Fruit fly (Drosophila melanogaster) whole organism, embryonic: Measurements from ENCODE around the gene Usp14.
A peak's percentile ranks its signal among the peaks of the same experiment; 100 is the strongest.

Experiments used
- Atf6 ChIP-seq: fragments of 200-800 bp; sonication (Bioruptor generic); IDR thresholded peaks from 2 replicates; pipeline ENCODE4 v1.3.6; 2022; ENCODE audit warnings: missing biosample characterization, missing genetic modification characterization
- CG14860 ChIP-seq: fragments of 200-800 bp; sonication (Bioruptor generic); IDR thresholded peaks from 3 replicates; pipeline ENCODE4 v1.3.6; 2022; ENCODE audit warnings: missing biosample characterization, missing genetic modification characterization; ENCODE audit not compliant: partially characterized antibody
- CG1647 ChIP-seq: fragments of 200-800 bp; sonication (Bioruptor generic); optimal IDR thresholded peaks from 3 replicates; lab custom pipeline; 2016; ENCODE audit warnings: missing biosample characterization, missing genetic modification characterization
- CG17359 ChIP-seq: fragments of 200-800 bp; sonication (Bioruptor generic); optimal IDR thresholded peaks from 3 replicates; lab custom pipeline; 2018; ENCODE audit warnings: missing biosample characterization, mild to moderate bottlenecking, missing genetic modification characterization, moderate library complexity
- CG18011 ChIP-seq: fragments of 200-800 bp; sonication (Bioruptor generic); optimal IDR thresholded peaks from 2 replicates; lab custom pipeline; 2017; ENCODE audit warnings: missing biosample characterization, missing genetic modification characterization, mild to moderate bottlenecking, moderate library complexity, missing genotype
- CG2199 ChIP-seq: fragments of 200-800 bp; sonication (Bioruptor generic); IDR thresholded peaks from 3 replicates; pipeline ENCODE4 v1.3.6; 2022; ENCODE audit warnings: missing biosample characterization, missing genetic modification characterization
- CG30020 ChIP-seq: fragments of 200-800 bp; optimal IDR thresholded peaks from 2 replicates; lab custom pipeline; 2019; ENCODE audit warnings: missing biosample characterization, mild to moderate bottlenecking, missing genetic modification characterization, moderate library complexity
- CG31224 ChIP-seq: fragments of 200-800 bp; sonication (Bioruptor generic); IDR thresholded peaks from 2 replicates; pipeline ENCODE4 v1.3.6; 2022; ENCODE audit warnings: missing biosample characterization, missing genetic modification characterization
- CG32532 ChIP-seq: fragments of 200-800 bp; sonication (Bioruptor generic); IDR thresholded peaks from 2 replicates; pipeline ENCODE4 v1.3.6; 2022; ENCODE audit warnings: missing biosample characterization, missing genetic modification characterization
- CG34422 ChIP-seq: fragments of 200-800 bp; sonication (Bioruptor generic); IDR thresholded peaks from 3 replicates; pipeline ENCODE4 v1.3.6; 2022; ENCODE audit warnings: missing biosample characterization, missing genetic modification characterization
- CG4820 ChIP-seq: fragments of 200-800 bp; sonication (Bioruptor generic); optimal IDR thresholded peaks from 3 replicates; lab custom pipeline; 2016; ENCODE audit warnings: missing biosample characterization, missing genetic modification characterization
- CG5180 ChIP-seq: fragments of 200-800 bp; sonication (Bioruptor generic); optimal IDR thresholded peaks from 3 replicates; lab custom pipeline; 2017; ENCODE audit warnings: missing biosample characterization, missing genetic modification characterization, mild to moderate bottlenecking, moderate library complexity, missing genetic modification reagents
- CG6654 ChIP-seq: fragments of 200-800 bp; sonication (Bioruptor generic); optimal IDR thresholded peaks from 2 replicates; lab custom pipeline; 2017; ENCODE audit warnings: missing biosample characterization, mild to moderate bottlenecking, missing genetic modification characterization
- CG7839 ChIP-seq: fragments of 200-800 bp; sonication (Bioruptor generic); optimal IDR thresholded peaks from 3 replicates; lab custom pipeline; 2018; ENCODE audit warnings: missing biosample characterization, mild to moderate bottlenecking, missing genetic modification characterization, moderate library complexity
- CG7963 ChIP-seq: fragments of 200-800 bp; sonication (Bioruptor generic); IDR thresholded peaks from 3 replicates; pipeline ENCODE4 v1.3.6; 2022; ENCODE audit warnings: missing biosample characterization, missing genetic modification characterization; ENCODE audit not compliant: partially characterized antibody
- CG9876 ChIP-seq: fragments of 200-800 bp; sonication (Bioruptor generic); optimal IDR thresholded peaks from 2 replicates; lab custom pipeline; 2016; ENCODE audit warnings: missing biosample characterization, missing genetic modification characterization
- Camta ChIP-seq: fragments of 200-800 bp; sonication (Bioruptor generic); optimal IDR thresholded peaks from 2 replicates; lab custom pipeline; 2016; ENCODE audit warnings: missing biosample characterization, missing genetic modification characterization
- Doc3 ChIP-seq: fragments of 200-800 bp; sonication (Bioruptor generic); IDR thresholded peaks from 3 replicates; pipeline ENCODE4 v1.3.6; 2022; ENCODE audit warnings: missing biosample characterization, missing genetic modification characterization; ENCODE audit not compliant: partially characterized antibody
- E2f1 ChIP-seq: fragments of 200-800 bp; sonication (Bioruptor generic); IDR thresholded peaks from 2 replicates; pipeline ENCODE4 v1.3.6; 2022; ENCODE audit warnings: missing biosample characterization, missing genetic modification characterization
- E2f2 ChIP-seq: fragments of 200-800 bp; sonication (Bioruptor generic); IDR thresholded peaks from 2 replicates; pipeline ENCODE4 v1.3.6; 2022; ENCODE audit warnings: missing biosample characterization, missing genetic modification characterization
- ERR ChIP-seq: fragments of 200-800 bp; sonication (Bioruptor generic); optimal IDR thresholded peaks from 2 replicates; lab custom pipeline; 2016; ENCODE audit warnings: missing biosample characterization, missing genetic modification characterization
- Ets65A ChIP-seq: fragments of 200-800 bp; sonication (Bioruptor generic); peaks from one replicate; lab custom pipeline; 2016; ENCODE audit warnings: missing biosample characterization, missing genetic modification characterization
- Fer2 ChIP-seq: fragments of 200-800 bp; sonication (Bioruptor generic); optimal IDR thresholded peaks from 2 replicates; lab custom pipeline; 2018; ENCODE audit warnings: missing biosample characterization, mild to moderate bottlenecking, missing genetic modification characterization, moderate library complexity
- Fer3 ChIP-seq: fragments of 200-800 bp; sonication (Bioruptor generic); optimal IDR thresholded peaks from 2 replicates; lab custom pipeline; 2018; ENCODE audit warnings: missing biosample characterization, mild to moderate bottlenecking, missing genetic modification characterization, moderate library complexity
- GATAe ChIP-seq: fragments of 200-800 bp; sonication (Bioruptor generic); conservative IDR thresholded peaks from 2 replicates; pipeline ENCODE4 v1.3.6; 2022; ENCODE audit warnings: missing biosample characterization, missing genetic modification characterization
- HHEX ChIP-seq: fragments of 200-800 bp; sonication (Bioruptor generic); optimal IDR thresholded peaks from 3 replicates; lab custom pipeline; 2017; ENCODE audit warnings: missing biosample characterization, mild to moderate bottlenecking, missing genetic modification characterization, missing genetic modification reagents
- HLH3B ChIP-seq: fragments of 200-800 bp; sonication (Bioruptor generic); IDR thresholded peaks from 2 replicates; pipeline ENCODE4 v1.3.6; 2022; ENCODE audit warnings: missing biosample characterization, missing genetic modification characterization
- HmgZ ChIP-seq: fragments of 200-800 bp; sonication (Bioruptor generic); optimal IDR thresholded peaks from 2 replicates; lab custom pipeline; 2018; ENCODE audit warnings: missing biosample characterization, mild to moderate bottlenecking, missing genetic modification characterization
- Mes4 ChIP-seq: fragments of 200-800 bp; sonication (Bioruptor generic); optimal IDR thresholded peaks from 2 replicates; lab custom pipeline; 2016; ENCODE audit warnings: missing biosample characterization, missing genetic modification characterization
- Pdp1 ChIP-seq, 2 experiments: fragments of 200-800 bp; sonication (Bioruptor generic); optimal IDR thresholded peaks; 3 replicates each; lab custom pipeline; 2016; ENCODE audit warnings: missing biosample characterization in 2 of 2, missing genetic modification characterization in 2 of 2, mild to moderate bottlenecking in 1 of 2, moderate library complexity in 1 of 2
- Stat92E ChIP-seq, 3 experiments: fragments of >200 bp in 2 of 3; fragments of 200-800 bp in 1 of 3; sonication (Bioruptor generic) in 1 of 3; optimal IDR thresholded peaks; 2 replicates each; lab custom pipeline; 2017 to 2019; ENCODE audit warnings: missing biosample characterization in 3 of 3, missing genetic modification characterization in 3 of 3, mild to moderate bottlenecking in 1 of 3, moderate library complexity in 1 of 3
- bsh ChIP-seq, 2 experiments: fragments of 200-800 bp; sonication (Bioruptor generic); optimal IDR thresholded peaks; 2 replicates each; lab custom pipeline; 2017 to 2018; ENCODE audit warnings: mild to moderate bottlenecking in 2 of 2, missing biosample characterization in 2 of 2, missing genetic modification characterization in 2 of 2, moderate library complexity in 1 of 2
- chm ChIP-seq: fragments of 200-800 bp; sonication (Bioruptor generic); IDR thresholded peaks from 2 replicates; pipeline ENCODE4 v1.3.6; 2022; ENCODE audit warnings: missing biosample characterization, missing genetic modification characterization
- dan ChIP-seq: fragments of 200-800 bp; sonication (Bioruptor generic); IDR thresholded peaks from 2 replicates; pipeline ENCODE4 v1.3.6; 2022; ENCODE audit warnings: missing biosample characterization, missing genetic modification characterization
- dpn ChIP-seq, 2 experiments: fragments of 200-800 bp; sonication (Bioruptor generic); optimal IDR thresholded peaks; 3 replicates each; lab custom pipeline; 2016; ENCODE audit warnings: missing biosample characterization in 2 of 2, missing genetic modification characterization in 2 of 2
- eyg ChIP-seq: fragments of 200-800 bp; sonication (Bioruptor generic); optimal IDR thresholded peaks from 3 replicates; lab custom pipeline; 2016; ENCODE audit warnings: missing biosample characterization, missing genetic modification characterization
- ftz-f1 ChIP-seq: fragments of 200-800 bp; sonication (Bioruptor generic); optimal IDR thresholded peaks from 2 replicates; lab custom pipeline; 2016; ENCODE audit warnings: missing biosample characterization, missing genetic modification characterization
- gce ChIP-seq: fragments of 200-800 bp; sonication (Bioruptor generic); IDR thresholded peaks from 3 replicates; pipeline ENCODE4 v1.3.6; 2022; ENCODE audit warnings: missing biosample characterization, missing genetic modification characterization
- gem ChIP-seq: fragments of 200-800 bp; sonication (Bioruptor generic); optimal IDR thresholded peaks from 2 replicates; lab custom pipeline; 2019; ENCODE audit warnings: missing biosample characterization, mild to moderate bottlenecking, missing genetic modification characterization, moderate library complexity
- gt ChIP-seq: fragments of 200-800 bp; sonication (Bioruptor generic); IDR thresholded peaks from 2 replicates; pipeline ENCODE4 v1.3.6; 2022; ENCODE audit warnings: missing biosample characterization, missing genetic modification characterization
- h ChIP-seq: fragments of >200 bp; optimal IDR thresholded peaks from 2 replicates; lab custom pipeline; 2017
- lilli ChIP-seq: fragments of 200-800 bp; sonication (Bioruptor generic); optimal IDR thresholded peaks from 3 replicates; lab custom pipeline; 2016; ENCODE audit warnings: missing biosample characterization, missing genetic modification characterization
- odd ChIP-seq: fragments of 200-800 bp; sonication (Bioruptor generic); optimal IDR thresholded peaks from 2 replicates; lab custom pipeline; 2017; ENCODE audit warnings: missing biosample characterization, mild to moderate bottlenecking, missing genetic modification characterization
- pan ChIP-seq, 4 experiments: fragments of >200 bp in 3 of 4; fragments of 200-800 bp in 1 of 4; sonication (Bioruptor generic) in 1 of 4; optimal IDR thresholded peaks in 3 of 4; IDR thresholded peaks in 1 of 4; 2 replicates each; pipeline versions ENCODE4 v1.3.6 to Lab custom; 2017 to 2022; ENCODE audit warnings: missing biosample characterization in 2 of 4, missing genetic modification characterization in 2 of 4, mixed read lengths in 1 of 4
- pnt ChIP-seq: fragments of 200-800 bp; sonication (Bioruptor generic); optimal IDR thresholded peaks from 3 replicates; lab custom pipeline; 2016; ENCODE audit warnings: missing biosample characterization, missing genetic modification characterization
- seq ChIP-seq: fragments of 200-800 bp; sonication (Bioruptor generic); IDR thresholded peaks from 2 replicates; pipeline ENCODE4 v1.3.6; 2022; ENCODE audit warnings: missing biosample characterization, missing genetic modification characterization
- sob ChIP-seq: fragments of 200-800 bp; sonication (Bioruptor generic); IDR thresholded peaks from 2 replicates; pipeline ENCODE4 v1.3.6; 2022; ENCODE audit warnings: missing biosample characterization, missing genetic modification characterization
- toy ChIP-seq: fragments of 200-800 bp; sonication (Bioruptor generic); IDR thresholded peaks from 2 replicates; pipeline ENCODE4 v1.3.6; 2022; ENCODE audit warnings: missing biosample characterization, missing genetic modification characterization
- unc-4 ChIP-seq: fragments of 200-800 bp; sonication (Bioruptor generic); IDR thresholded peaks from 2 replicates; pipeline ENCODE4 v1.3.6; 2022; ENCODE audit warnings: missing biosample characterization, missing genetic modification characterization; ENCODE audit not compliant: partially characterized antibody
- unpg ChIP-seq: fragments of 200-800 bp; sonication (Bioruptor generic); optimal IDR thresholded peaks from 3 replicates; lab custom pipeline; 2018; ENCODE audit warnings: missing biosample characterization, mild to moderate bottlenecking, missing genetic modification characterization, moderate library complexity

Usp14 gene

DNA sequence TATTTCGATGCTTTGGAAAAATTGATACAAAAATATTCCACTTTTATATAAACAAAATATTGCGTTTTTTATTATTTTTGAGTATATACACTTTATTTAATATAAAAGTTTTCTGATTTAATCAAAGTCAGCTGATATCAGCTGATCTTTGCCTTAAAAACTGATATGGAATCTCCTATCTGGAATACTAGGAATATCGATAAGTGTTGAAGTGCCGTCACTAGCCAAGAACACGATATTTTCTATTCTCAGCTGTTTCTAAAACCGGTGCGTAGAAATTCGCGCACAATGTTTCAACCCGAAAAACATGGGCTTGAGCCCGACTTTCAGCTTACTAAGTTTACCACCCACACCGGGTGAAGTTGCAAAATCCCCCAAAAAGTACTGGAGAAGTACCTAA is 28.3 kb upstream of the Usp14 start, which contains the start of gene Sps2 (continued):
- TF ChIP-seq CG9876 (GFP tag; lab: Kevin White, UChicago) (no peak), GATAe (GFP tag; lab: Robert Waterston, UW) (peak; percentile 27; the same call in 1 of the 2 replicates), CG30020 (tag; lab: Kevin White, UChicago) (peak; percentile 85), chm (GFP tag; lab: Robert Waterston, UW) (no peak), CG32532 (GFP tag; lab: Robert Waterston, UW) (peak; percentile 37; the same call in 1 of the 2 replicates), unc-4 (peak; percentile 78), CG31224 (GFP tag; lab: Robert Waterston, UW) (no peak), CG1647 (no peak), CG6654 (no peak), gce (no peak), unpg (GFP tag; lab: Kevin White, UChicago) (no peak), sob (GFP tag; lab: Robert Waterston, UW) (0 out of 2 replicates have a peak, but pooled peaks have one; percentile 30), CG2199 (GFP tag; lab: Robert Waterston, UW) (0 out of 3 replicates have a peak, but pooled peaks have one; percentile 27), Atf6 (GFP tag; lab: Robert Waterston, UW) (no peak), CG17359 (tag; lab: Kevin White, UChicago) (no peak), HmgZ (tag; lab: Kevin White, UChicago) (peak; percentile 23), Fer2 (no peak), pan (optimal IDR thresholded peaks at IDR 0.05; lab: Kevin White, UChicago) (no peak), pan (GFP tag; optimal IDR thresholded peaks at IDR 0.05 in 1 of 2, IDR thresholded peaks at IDR 0.05 in 1 of 2) (no peak), lilli (GFP tag; lab: Kevin White, UChicago) (peak; percentile 18), ERR (GFP tag; lab: Kevin White, UChicago) (no peak), h (lab: Kevin White, UChicago) (no peak), CG5180 (GFP tag; lab: Kevin White, UChicago) (no peak), E2f2 (peak; percentile 46; the same call in 1 of the 2 replicates), seq (GFP tag; lab: Robert Waterston, UW) (no peak), CG18011 (GFP tag; lab: Kevin White, UChicago) (no peak), CG7963 (GFP tag; lab: Robert Waterston, UW) (peak; percentile 52; the same call in 1 of the 3 replicates), gem (tag; lab: Kevin White, UChicago) (peak; percentile 33), E2f1 (GFP tag; lab: Robert Waterston, UW) (no peak), gt (no peak), Mes4 (GFP tag; lab: Kevin White, UChicago) (no peak), Doc3 (GFP tag; lab: Robert Waterston, UW) (peak; percentile 78), dan (GFP tag; lab: Robert Waterston, UW) (no peak), toy (no peak), Stat92E (GFP tag; optimal IDR thresholded peaks at IDR 0.05; lab: Kevin White, UChicago) (peak in 1 of 3 experiments; percentile 39), CG14860 (GFP tag; lab: Robert Waterston, UW) (peak; percentile 40; the same call in 1 of the 3 replicates), ftz-f1 (GFP tag; lab: Kevin White, UChicago) (no peak), Ets65A (GFP tag; lab: Kevin White, UChicago) (no peak), dpn (GFP tag; optimal IDR thresholded peaks at IDR 0.05; lab: Kevin White, UChicago) (peak in 1 of 2 experiments; percentile 6), Camta (GFP tag; lab: Kevin White, UChicago) (no peak), CG7839 (tag; lab: Kevin White, UChicago) (no peak), odd (GFP tag; lab: Kevin White, UChicago) (no peak), CG34422 (GFP tag; lab: Robert Waterston, UW) (peak; percentile 48; the same call in 1 of the 3 replicates), eyg (no peak), CG4820 (no peak), Fer3 (tag; lab: Kevin White, UChicago) (no peak), pnt (GFP tag; lab: Kevin White, UChicago) (no peak), HHEX (GFP tag; lab: Kevin White, UChicago) (no peak), Pdp1 (GFP tag; optimal IDR thresholded peaks at IDR 0.05; lab: Kevin White, UChicago) (peak in 1 of 2 experiments; percentile 27), HLH3B (GFP tag; lab: Robert Waterston, UW) (no peak), bsh (GFP tag; optimal IDR thresholded peaks at IDR 0.05; lab: Kevin White, UChicago) (no peak)
